Fruit fly (Drosophila melanogaster): ENCODE data around the gene pck.

The pck gene

dm6 chrX:1476436-1476835 lies 6.0 kb downstream of the pck start:
- no peak for TF ChIP-seq insv (optimal IDR thresholded peaks at IDR 0.05)
- TF ChIP-seq Myc (optimal IDR thresholded peaks at IDR 0.05) = no peak
- TF ChIP-seq psq (optimal IDR thresholded peaks at IDR 0.05) = no peak
- no peak for TF ChIP-seq ttk (optimal IDR thresholded peaks at IDR 0.05)
- no peak for TF ChIP-seq h (optimal IDR thresholded peaks at IDR 0.05)

DNA sequence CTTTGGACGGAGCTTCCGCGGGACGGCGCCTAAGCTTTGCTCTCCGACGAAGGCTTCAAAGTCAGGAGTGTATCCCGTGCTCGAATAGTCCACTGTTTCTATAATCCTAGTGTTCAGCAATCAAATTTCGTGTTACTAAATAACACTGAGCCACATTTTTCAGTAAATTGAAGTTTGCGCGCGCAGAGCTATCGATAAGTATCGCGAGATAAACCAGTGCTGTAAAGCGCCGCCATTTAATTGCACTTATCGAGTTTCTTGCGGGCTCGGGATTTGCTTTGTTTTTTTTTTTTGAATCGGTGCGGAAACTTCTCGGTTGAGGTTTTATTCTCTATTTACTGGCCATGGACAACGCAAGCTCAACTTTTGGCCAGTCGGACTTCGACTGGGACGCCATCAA lies 6.4 kb downstream of the pck start, which contains the start of the genes Rab27 and mei-38:
Gene Rab27 (minus strand): TSS at position 127 of the 400 bp plus-strand sequence.
Gene mei-38 (plus strand): TSS at position 216 of the 400 bp plus-strand sequence.
- TF ChIP-seq insv (optimal IDR thresholded peaks at IDR 0.05) (no peak), h (optimal IDR thresholded peaks at IDR 0.05) (no peak), ttk (optimal IDR thresholded peaks at IDR 0.05) (no peak), psq (optimal IDR thresholded peaks at IDR 0.05) (no peak), Sin3A (optimal IDR thresholded peaks at IDR 0.05) (no peak), Myc (optimal IDR thresholded peaks at IDR 0.05) (no peak)

- TF ChIP-seq insv (optimal IDR thresholded peaks at IDR 0.05) (no peak), Sin3A (optimal IDR thresholded peaks at IDR 0.05) (no peak), h (optimal IDR thresholded peaks at IDR 0.05) (no peak), psq (optimal IDR thresholded peaks at IDR 0.05) (no peak), ttk (optimal IDR thresholded peaks at IDR 0.05) (no peak)
These were observed 8.0 kb downstream of the pck start, which contains the start of gene rush for dm6 chrX:1478276-1479122. Gene rush, plus strand, starts transcription at chrX:1478552.

- TF ChIP-seq insv (optimal IDR thresholded peaks at IDR 0.05) (no peak), ttk (optimal IDR thresholded peaks at IDR 0.05) (no peak), Sin3A (optimal IDR thresholded peaks at IDR 0.05) (no peak), psq (optimal IDR thresholded peaks at IDR 0.05) (no peak)
These were observed 10.0 kb downstream of the pck start for dm6 chrX:1480426-1480825.

DNA sequence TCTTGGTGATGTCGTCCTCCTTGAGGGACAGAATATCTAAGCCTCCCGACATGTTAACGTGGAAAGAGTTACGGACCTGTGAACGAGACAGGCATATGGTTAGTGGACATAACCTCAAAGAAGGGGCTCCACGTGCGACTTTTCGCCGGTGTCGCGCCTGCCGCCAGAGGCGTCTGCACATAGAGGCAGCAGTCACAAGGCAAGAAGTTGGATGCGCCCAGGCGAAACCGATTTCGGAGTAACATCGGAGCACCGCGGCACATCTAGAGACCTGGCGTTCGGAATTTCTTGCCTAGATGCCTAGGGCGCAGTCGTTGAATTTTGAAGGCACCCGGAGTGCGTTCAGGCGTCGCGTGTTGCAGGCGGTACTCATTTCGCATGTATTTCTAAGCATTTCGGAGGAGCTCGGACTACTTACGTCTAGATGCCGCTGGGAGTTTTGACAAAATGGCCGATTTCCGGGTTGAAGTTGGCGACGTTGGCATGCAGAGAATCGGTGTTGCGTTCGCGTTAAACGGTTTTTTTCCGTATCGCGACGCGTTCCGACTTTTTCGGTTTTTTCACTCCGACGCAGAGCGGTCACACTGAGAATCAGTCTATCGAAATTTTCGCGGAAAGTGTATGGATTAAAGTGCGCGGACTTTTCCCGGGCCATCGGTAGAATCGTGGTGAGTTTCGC lies 12.5 kb downstream of the pck start, which contains the start of the genes sta and inc:
Gene sta (minus strand): TSS at position 574 of the 679 bp plus-strand sequence.
Gene inc (plus strand): TSS at position 640 of the 679 bp plus-strand sequence.
- TF ChIP-seq insv (optimal IDR thresholded peaks at IDR 0.05) (no peak), psq (optimal IDR thresholded peaks at IDR 0.05) (no peak), Myc (optimal IDR thresholded peaks at IDR 0.05) (no peak), h (optimal IDR thresholded peaks at IDR 0.05) (no peak), Sin3A (optimal IDR thresholded peaks at IDR 0.05) (no peak), ttk (optimal IDR thresholded peaks at IDR 0.05) (no peak)

- TF ChIP-seq Sin3A (optimal IDR thresholded peaks at IDR 0.05) (no peak), ttk (optimal IDR thresholded peaks at IDR 0.05) (no peak), h (optimal IDR thresholded peaks at IDR 0.05) (no peak), psq (optimal IDR thresholded peaks at IDR 0.05) (no peak), insv (optimal IDR thresholded peaks at IDR 0.05) (no peak), Myc (optimal IDR thresholded peaks at IDR 0.05) (no peak)
These were observed 37.3 kb downstream of the pck start, which contains the start of gene Nmdar2 for dm6 chrX:1507751-1508150. Gene Nmdar2, minus strand, starts transcription at chrX:1507809.

dm6 chrX:1508241-1508823 lies 37.9 kb downstream of the pck start:
- TF ChIP-seq insv (optimal IDR thresholded peaks at IDR 0.05) (no peak), Myc (optimal IDR thresholded peaks at IDR 0.05) (no peak), ttk (optimal IDR thresholded peaks at IDR 0.05) (no peak), h (optimal IDR thresholded peaks at IDR 0.05) (no peak), Sin3A (optimal IDR thresholded peaks at IDR 0.05) (no peak), psq (optimal IDR thresholded peaks at IDR 0.05) (no peak)

dm6 chrX:1512753-1513226 lies 42.3 kb downstream of the pck start, which contains the start of gene CG14795:
Gene CG14795, minus strand, starts transcription at chrX:1512803.
- no peak for TF ChIP-seq Myc (optimal IDR thresholded peaks at IDR 0.05)
- TF ChIP-seq Sin3A (optimal IDR thresholded peaks at IDR 0.05) = no peak
- TF ChIP-seq h (optimal IDR thresholded peaks at IDR 0.05) = no peak

DNA sequence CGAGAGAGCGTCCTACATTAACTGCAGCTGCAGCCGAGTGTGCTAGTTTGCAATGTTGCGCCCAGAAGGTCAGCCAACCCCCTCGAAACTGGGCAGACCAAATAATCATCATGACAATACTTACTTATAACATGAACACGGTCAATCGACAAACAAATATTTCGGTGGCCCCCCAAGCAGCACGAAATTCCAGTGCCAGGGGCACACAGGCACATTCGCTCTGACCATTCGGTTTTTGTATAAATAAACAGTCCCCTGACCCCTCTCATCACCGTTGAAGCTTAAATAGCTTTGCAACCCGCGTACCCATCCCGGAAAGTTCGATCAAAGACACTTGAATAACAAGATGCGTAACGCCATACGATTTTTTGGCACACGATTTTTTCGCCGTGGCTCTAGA lies 43.4 kb downstream of the pck start:
- no peak for TF ChIP-seq Myc (optimal IDR thresholded peaks at IDR 0.05)
- TF ChIP-seq Sin3A (optimal IDR thresholded peaks at IDR 0.05) = no peak
- no peak for TF ChIP-seq ttk (optimal IDR thresholded peaks at IDR 0.05)
- no peak for TF ChIP-seq h (optimal IDR thresholded peaks at IDR 0.05)
- no peak for TF ChIP-seq psq (optimal IDR thresholded peaks at IDR 0.05)
- TF ChIP-seq insv (optimal IDR thresholded peaks at IDR 0.05) = no peak

dm6 chrX:1517618-1518017 lies 47.2 kb downstream of the pck start:
- TF ChIP-seq insv (optimal IDR thresholded peaks at IDR 0.05) (no peak), psq (optimal IDR thresholded peaks at IDR 0.05) (no peak), Sin3A (optimal IDR thresholded peaks at IDR 0.05) (no peak), ttk (optimal IDR thresholded peaks at IDR 0.05) (no peak), Myc (optimal IDR thresholded peaks at IDR 0.05) (no peak), h (optimal IDR thresholded peaks at IDR 0.05) (no peak)
